Worm (Caenorhabditis elegans) whole organism, midembryonic: ENCODE data around the gene R107.5.

Experiments used
- T22C8.4 ChIP-seq: fragments of 200-800 bp; sonication (Bioruptor generic); IDR thresholded peaks from 2 replicates; pipeline ENCODE4 v1.3.6; 2022; ENCODE audit warnings: missing genetic modification characterization, missing compliant biosample characterization
- cog-1 ChIP-seq: sonication (generic microtip); optimal IDR thresholded peaks from 2 replicates; lab custom pipeline; 2016; ENCODE audit warnings: missing genetic modification characterization, missing compliant biosample characterization
- flt-1 ChIP-seq: fragments of 200-800 bp; sonication (Bioruptor generic); IDR thresholded peaks from 2 replicates; pipeline ENCODE4 v1.3.6; 2022; ENCODE audit warnings: missing genetic modification characterization, missing compliant biosample characterization
- klf-2 ChIP-seq: fragments of 200-800 bp; sonication (Bioruptor generic); conservative IDR thresholded peaks from 2 replicates; pipeline ENCODE4 v1.3.6; 2022; ENCODE audit warnings: missing genetic modification reagents, missing genetic modification characterization, missing compliant biosample characterization
- med-1 ChIP-seq: sonication (generic microtip); optimal IDR thresholded peaks from 2 replicates; lab custom pipeline; 2017; ENCODE audit warnings: missing genetic modification characterization, mild to moderate bottlenecking, missing compliant biosample characterization, antibody characterized with exemption, missing genetic modification reagents; ENCODE audit not compliant: insufficient read depth
- ref-1 ChIP-seq: fragments of 200-800 bp; sonication (Bioruptor generic); conservative IDR thresholded peaks from 2 replicates; pipeline ENCODE4 v1.3.6; 2022; ENCODE audit warnings: missing genetic modification reagents, missing genetic modification characterization, missing compliant biosample characterization
- tab-1 ChIP-seq: fragments of 200-800 bp; sonication (Bioruptor generic); IDR thresholded peaks from 2 replicates; pipeline ENCODE4 v1.3.6; 2022; ENCODE audit warnings: missing genetic modification characterization, missing compliant biosample characterization
- ztf-23 ChIP-seq: fragments of 200-800 bp; sonication (Bioruptor generic); IDR thresholded peaks from 2 replicates; pipeline ENCODE4 v1.3.6; 2022; ENCODE audit warnings: missing genetic modification reagents, missing genetic modification characterization, missing compliant biosample characterization
- ztf-29 ChIP-seq: fragments of 200-800 bp; sonication (Bioruptor generic); IDR thresholded peaks from 2 replicates; pipeline ENCODE4 v1.3.6; 2022; ENCODE audit warnings: missing genetic modification reagents, missing genetic modification characterization, missing compliant biosample characterization

The R107.5 gene

DNA sequence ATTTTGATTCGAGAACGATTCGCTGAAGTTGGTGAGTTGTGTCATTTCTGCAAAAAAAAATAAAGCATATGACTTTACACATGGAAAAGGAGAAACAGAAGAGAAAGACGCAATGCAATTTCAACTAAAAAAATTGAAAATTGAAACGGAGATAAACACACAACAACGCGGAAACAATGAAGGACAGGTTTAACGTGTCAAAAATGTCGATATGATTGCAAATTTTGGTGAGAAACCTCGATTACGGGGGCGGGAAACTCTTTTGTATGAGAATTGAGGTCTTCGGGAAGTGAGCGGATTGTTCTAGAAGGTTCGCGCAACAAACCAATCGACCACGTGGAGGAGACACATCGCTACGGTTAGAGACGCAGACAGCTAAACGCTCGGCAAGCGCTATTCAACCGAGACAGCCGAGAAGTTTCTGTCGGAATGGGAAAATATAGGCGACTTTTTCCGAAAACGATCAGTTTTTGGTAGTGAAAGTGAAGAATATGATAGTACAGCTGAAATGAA is at the start of gene R107.5:
Gene R107.5, minus strand, starts transcription at position 51 of the 513 bp plus-strand sequence.
- peak; percentile 81 for TF ChIP-seq ztf-23 (GFP tag; lab: Robert Waterston, UW)
- TF ChIP-seq med-1 (GFP tag; lab: Kevin White, UChicago): no peak
- peak; percentile 52; the same call in 1 of the 2 replicates for TF ChIP-seq T22C8.4 (GFP tag; lab: Robert Waterston, UW)
- TF ChIP-seq cog-1 (tag; lab: Kevin White, UChicago): no peak
- peak; percentile 78 for TF ChIP-seq flt-1 (GFP tag; lab: Robert Waterston, UW)
- no peak for TF ChIP-seq ref-1 (GFP tag; lab: Robert Waterston, UW)
- TF ChIP-seq ztf-29 (GFP tag; lab: Robert Waterston, UW): no peak

DNA sequence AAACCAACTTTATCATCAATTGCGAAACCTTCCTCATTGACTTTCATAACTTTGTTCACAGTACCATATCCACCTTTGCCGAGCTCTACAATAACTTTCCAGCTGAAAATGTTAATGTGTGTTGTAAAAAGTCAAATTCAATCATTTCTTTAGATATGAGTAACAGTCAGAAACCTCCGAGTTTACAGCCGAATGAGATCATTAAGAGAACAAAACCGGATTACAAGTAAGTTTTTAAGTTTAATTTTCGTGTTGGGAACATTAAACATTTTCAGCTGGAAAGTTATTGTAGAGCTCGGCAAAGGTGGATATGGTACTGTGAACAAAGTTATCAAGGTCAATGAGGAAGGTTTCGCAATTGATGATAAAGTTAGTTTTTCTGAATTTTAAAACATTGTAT is 47.6 kb upstream of the R107.5 start, which contains the start of gene ZK507.1:
Gene ZK507.1, minus strand, starts transcription at position 101 of the 400 bp plus-strand sequence.
- TF ChIP-seq ztf-29 (GFP tag; lab: Robert Waterston, UW) (no peak), med-1 (GFP tag; lab: Kevin White, UChicago) (no peak), flt-1 (GFP tag; lab: Robert Waterston, UW) (no peak), cog-1 (tag; lab: Kevin White, UChicago) (no peak), T22C8.4 (GFP tag; lab: Robert Waterston, UW) (no peak), ref-1 (GFP tag; lab: Robert Waterston, UW) (no peak), klf-2 (GFP tag; lab: Robert Waterston, UW) (no peak), tab-1 (GFP tag; lab: Robert Waterston, UW) (no peak), ztf-23 (GFP tag; lab: Robert Waterston, UW) (no peak)

DNA sequence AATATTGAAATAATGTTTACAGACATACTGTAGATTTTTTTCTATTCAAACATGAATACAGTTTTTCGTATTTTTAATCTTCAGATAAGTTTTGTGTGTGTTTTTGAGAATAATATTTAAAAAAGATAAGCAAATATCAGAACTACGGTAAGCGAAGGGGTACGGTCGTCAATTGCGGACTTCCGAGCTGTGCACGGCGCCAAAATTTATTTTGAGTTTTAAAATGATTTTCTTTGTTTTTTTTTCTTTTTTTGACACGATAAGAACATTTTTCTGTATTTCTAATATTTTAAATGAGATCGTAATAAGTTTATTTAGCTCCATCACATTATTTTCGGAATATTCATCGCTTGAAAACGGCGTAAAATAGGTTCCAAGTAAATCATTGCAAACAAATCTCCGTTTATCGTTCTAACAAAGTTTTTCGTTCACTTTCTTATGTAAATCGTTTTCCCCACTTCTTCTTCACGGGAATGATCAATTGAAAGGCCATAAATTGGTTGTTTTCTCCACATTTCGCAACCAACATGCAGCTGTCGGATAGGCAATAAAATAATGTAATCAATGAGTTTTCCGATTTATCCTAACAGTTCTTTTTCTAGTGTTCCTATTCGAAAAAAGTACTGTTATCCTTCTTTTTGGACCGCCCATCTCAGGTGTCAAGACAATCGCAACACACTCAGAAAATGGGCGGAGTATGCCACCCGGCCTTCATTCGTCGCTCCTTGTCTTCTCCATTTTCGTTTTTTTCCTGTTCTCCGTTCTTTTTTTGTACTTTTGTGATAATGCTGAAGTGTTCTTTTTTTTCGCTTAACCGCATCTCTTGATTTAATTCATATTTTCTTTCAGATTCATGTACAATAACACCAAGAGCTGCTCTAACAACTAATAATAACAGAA is 38.1 kb upstream of the R107.5 start, which contains the start of gene glp-1:
Gene glp-1, plus strand, starts transcription at position 850 of the 900 bp plus-strand sequence.
- TF ChIP-seq ref-1 (GFP tag; lab: Robert Waterston, UW) (no peak), klf-2 (GFP tag; lab: Robert Waterston, UW) (no peak), cog-1 (tag; lab: Kevin White, UChicago) (no peak), flt-1 (GFP tag; lab: Robert Waterston, UW) (no peak), med-1 (GFP tag; lab: Kevin White, UChicago) (no peak), ztf-29 (GFP tag; lab: Robert Waterston, UW) (no peak), ztf-23 (GFP tag; lab: Robert Waterston, UW) (no peak), T22C8.4 (GFP tag; lab: Robert Waterston, UW) (no peak), tab-1 (GFP tag; lab: Robert Waterston, UW) (no peak)

DNA sequence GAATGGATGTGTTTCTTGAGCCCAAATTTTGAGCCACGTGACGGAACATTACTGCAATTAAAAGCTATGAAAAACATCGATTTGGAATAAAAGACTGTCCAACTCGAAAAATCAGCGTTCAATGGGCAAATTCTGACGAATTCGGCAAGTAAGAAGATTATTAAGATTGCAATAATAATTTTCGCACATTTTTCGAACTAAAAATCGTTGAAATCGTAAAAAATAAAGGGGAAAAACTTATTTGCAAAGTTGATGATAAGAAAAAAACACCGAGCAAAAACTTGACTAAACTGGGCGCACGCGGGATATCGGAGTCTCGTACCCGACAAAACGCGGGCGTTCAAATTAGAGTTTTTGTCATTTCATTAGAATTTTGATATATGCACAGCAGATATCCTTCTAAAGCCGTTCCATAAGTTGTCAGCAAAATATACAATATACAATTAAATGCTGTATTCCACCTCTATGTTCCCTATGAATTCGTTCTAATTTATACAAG is 35.8 kb upstream of the R107.5 start, which contains the start of the genes mccc-2 and mrpl-44:
Gene mccc-2, minus strand, starts transcription at position 51 of the 499 bp plus-strand sequence.
Gene mrpl-44, minus strand, starts transcription at position 51 of the 499 bp plus-strand sequence.
- TF ChIP-seq med-1 (GFP tag; lab: Kevin White, UChicago): no peak
- TF ChIP-seq cog-1 (tag; lab: Kevin White, UChicago): no peak
- no peak for TF ChIP-seq klf-2 (GFP tag; lab: Robert Waterston, UW)
- no peak for TF ChIP-seq ztf-23 (GFP tag; lab: Robert Waterston, UW)
- no peak for TF ChIP-seq ref-1 (GFP tag; lab: Robert Waterston, UW)
- no peak for TF ChIP-seq ztf-29 (GFP tag; lab: Robert Waterston, UW)
- no peak for TF ChIP-seq T22C8.4 (GFP tag; lab: Robert Waterston, UW)
- no peak for TF ChIP-seq tab-1 (GFP tag; lab: Robert Waterston, UW)
- no peak for TF ChIP-seq flt-1 (GFP tag; lab: Robert Waterston, UW)

DNA sequence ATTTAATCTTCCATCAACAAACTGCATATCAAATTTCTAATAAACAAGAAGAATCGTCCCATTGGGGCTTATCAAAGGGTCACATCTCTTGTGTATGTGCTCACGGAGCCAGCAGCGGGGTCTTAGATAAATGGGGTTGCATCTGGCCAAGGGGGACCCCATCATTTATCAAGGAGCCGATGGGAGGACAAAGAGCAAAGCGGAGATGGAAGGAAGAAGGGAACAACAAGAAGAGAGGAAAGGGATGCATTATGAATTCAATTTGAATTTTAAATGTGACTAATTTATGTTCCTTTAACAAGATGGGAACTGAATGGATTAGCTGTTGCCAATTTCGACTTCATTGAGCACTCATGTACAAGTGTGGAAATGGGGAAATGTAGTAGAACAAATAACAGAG is 30.7 kb upstream of the R107.5 start:
- TF ChIP-seq T22C8.4 (GFP tag; lab: Robert Waterston, UW): no peak
- no peak for TF ChIP-seq med-1 (GFP tag; lab: Kevin White, UChicago)
- TF ChIP-seq ztf-23 (GFP tag; lab: Robert Waterston, UW): 0 out of 2 replicates have a peak, but pooled peaks have one; percentile 33
- no peak for TF ChIP-seq flt-1 (GFP tag; lab: Robert Waterston, UW)
- TF ChIP-seq ref-1 (GFP tag; lab: Robert Waterston, UW): no peak

DNA sequence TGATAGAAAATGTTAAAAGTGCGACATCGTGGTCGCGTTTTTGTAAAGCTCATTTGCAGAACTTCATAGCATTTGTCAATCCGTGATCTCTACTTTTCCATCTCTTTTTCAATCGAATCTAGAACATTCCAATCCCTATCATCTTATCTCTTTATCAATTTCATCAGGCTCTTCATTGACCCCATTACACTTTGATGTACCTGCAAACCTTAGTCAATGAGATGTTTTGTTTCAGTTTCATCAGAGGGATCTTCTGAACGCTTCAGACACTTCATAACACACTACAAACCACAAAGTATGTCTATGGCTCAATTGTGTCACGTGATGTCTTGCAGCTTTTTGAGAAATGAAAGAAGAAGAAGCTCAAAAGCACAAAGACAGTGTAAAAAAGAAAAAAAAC is 29.5 kb upstream of the R107.5 start:
- TF ChIP-seq ztf-23 (GFP tag; lab: Robert Waterston, UW): no peak
- TF ChIP-seq tab-1 (GFP tag; lab: Robert Waterston, UW): no peak
- no peak for TF ChIP-seq klf-2 (GFP tag; lab: Robert Waterston, UW)
- no peak for TF ChIP-seq ref-1 (GFP tag; lab: Robert Waterston, UW)
- TF ChIP-seq cog-1 (tag; lab: Kevin White, UChicago): no peak
- TF ChIP-seq flt-1 (GFP tag; lab: Robert Waterston, UW): no peak
- TF ChIP-seq ztf-29 (GFP tag; lab: Robert Waterston, UW): no peak
- no peak for TF ChIP-seq T22C8.4 (GFP tag; lab: Robert Waterston, UW)
- no peak for TF ChIP-seq med-1 (GFP tag; lab: Kevin White, UChicago)

DNA sequence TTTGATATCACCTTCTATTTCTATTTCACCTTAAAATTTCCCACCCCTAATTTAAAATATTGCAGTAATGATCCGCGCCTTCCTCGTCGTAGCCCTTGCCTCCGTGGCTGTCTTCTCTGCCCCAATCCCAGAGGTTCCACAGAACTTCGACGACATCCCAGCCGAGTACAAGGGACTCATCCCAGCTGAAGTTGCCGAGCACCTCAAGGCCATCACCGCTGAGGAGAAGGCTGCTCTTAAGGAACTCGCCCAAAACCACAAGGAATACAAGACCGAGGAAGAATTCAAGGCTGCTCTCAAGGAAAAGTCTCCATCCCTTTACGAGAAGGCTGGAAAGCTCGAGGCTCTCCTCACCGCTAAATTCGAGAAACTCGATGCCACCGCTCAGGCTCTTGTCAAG is 28.2 kb upstream of the R107.5 start, which contains the start of gene far-2:
Gene far-2, plus strand, starts transcription at position 66 of the 400 bp plus-strand sequence.
- TF ChIP-seq T22C8.4 (GFP tag; lab: Robert Waterston, UW) (no peak), ztf-29 (GFP tag; lab: Robert Waterston, UW) (no peak), med-1 (GFP tag; lab: Kevin White, UChicago) (no peak), tab-1 (GFP tag; lab: Robert Waterston, UW) (no peak)

DNA sequence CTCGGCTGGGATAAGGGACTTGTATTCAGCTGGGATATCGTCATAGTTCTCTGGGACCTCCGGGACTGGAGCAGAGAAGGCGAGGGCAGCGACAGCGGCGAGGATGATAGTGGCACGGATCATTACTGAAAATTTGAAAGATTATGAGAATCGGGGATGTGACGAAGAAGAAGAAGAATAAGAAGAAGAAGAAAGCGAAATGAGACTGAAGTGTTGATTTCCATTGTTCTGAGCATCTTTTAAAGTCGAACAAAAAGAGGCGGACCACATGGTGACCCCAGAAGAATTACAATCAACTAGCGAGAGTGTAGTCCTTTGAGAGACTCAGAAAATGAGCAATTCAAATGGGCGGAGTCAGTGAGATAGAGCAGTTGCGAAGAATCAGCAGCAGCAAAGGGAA is 27.5 kb upstream of the R107.5 start, which contains the start of gene far-1:
Gene far-1, minus strand, starts transcription at position 125 of the 400 bp plus-strand sequence.
- TF ChIP-seq cog-1 (tag; lab: Kevin White, UChicago) (no peak), flt-1 (GFP tag; lab: Robert Waterston, UW) (no peak), ref-1 (GFP tag; lab: Robert Waterston, UW) (no peak), ztf-29 (GFP tag; lab: Robert Waterston, UW) (no peak), klf-2 (GFP tag; lab: Robert Waterston, UW) (no peak), med-1 (GFP tag; lab: Kevin White, UChicago) (no peak), tab-1 (GFP tag; lab: Robert Waterston, UW) (no peak), T22C8.4 (GFP tag; lab: Robert Waterston, UW) (no peak), ztf-23 (GFP tag; lab: Robert Waterston, UW) (no peak)
